Fruit fly (Drosophila melanogaster): ENCODE results near the gene CG13473.

CG13473 gene

dm6 chr3L:14755046-14755643 lies 26.6 kb downstream of the CG13473 start (continued):
- no peak for TF ChIP-seq pfk (GFP tag; optimal IDR thresholded peaks at IDR 0.05)
- TF ChIP-seq Side (GFP tag; optimal IDR thresholded peaks at IDR 0.05), result no peak
- no peak for TF ChIP-seq Oaz (GFP tag; IDR thresholded peaks at IDR 0.05)
- TF ChIP-seq HLHmδ (GFP tag; optimal IDR thresholded peaks at IDR 0.05), result peak; percentile 11
- TF ChIP-seq D19A (tag; optimal IDR thresholded peaks at IDR 0.05), result no peak
- TF ChIP-seq esg (GFP tag; conservative IDR thresholded peaks at IDR 0.05), result no peak
- peak; percentile 78 for TF ChIP-seq CG1832 (GFP tag; optimal IDR thresholded peaks at IDR 0.05)
- TF ChIP-seq HmgZ (tag; optimal IDR thresholded peaks at IDR 0.05), result no peak
- TF ChIP-seq CG4424 (GFP tag; optimal IDR thresholded peaks at IDR 0.05), result no peak
- TF ChIP-seq CG33557 (GFP tag; optimal IDR thresholded peaks at IDR 0.05), result no peak
- TF ChIP-seq HHEX (GFP tag; optimal IDR thresholded peaks at IDR 0.05), result no peak
- TF ChIP-seq pum (GFP tag; optimal IDR thresholded peaks at IDR 0.05), result no peak
- TF ChIP-seq fd102C (GFP tag; optimal IDR thresholded peaks at IDR 0.05), result no peak
- no peak for TF ChIP-seq exex (tag; optimal IDR thresholded peaks at IDR 0.05)
- no peak for TF ChIP-seq CG2889 (GFP tag; IDR thresholded peaks at IDR 0.05)
- no peak for TF ChIP-seq CG31388 (GFP tag; optimal IDR thresholded peaks at IDR 0.05)
- peak; percentile 24 for TF ChIP-seq corto (GFP tag; optimal IDR thresholded peaks at IDR 0.05)
- peak; percentile 66 for TF ChIP-seq sd (tag; optimal IDR thresholded peaks at IDR 0.05)
- TF ChIP-seq Lim3 (GFP tag; IDR thresholded peaks at IDR 0.05), result no peak
- no peak for TF ChIP-seq Neu2 (GFP tag; optimal IDR thresholded peaks at IDR 0.05; ENCODE audit: borderline replicate concordance)
- TF ChIP-seq CG6683 (GFP tag; optimal IDR thresholded peaks at IDR 0.05), result no peak
- TF ChIP-seq emc (GFP tag; optimal IDR thresholded peaks at IDR 0.05), result no peak
- no peak for TF ChIP-seq Spps (tag; optimal IDR thresholded peaks at IDR 0.05)
- no peak for TF ChIP-seq Sox100B (GFP tag; optimal IDR thresholded peaks at IDR 0.05)
- peak; percentile 92 for TF ChIP-seq nom (GFP tag; optimal IDR thresholded peaks at IDR 0.05)
- no peak for TF ChIP-seq Atf3 (GFP tag; optimal IDR thresholded peaks at IDR 0.05)
- no peak for TF ChIP-seq Rfx (GFP tag; IDR thresholded peaks at IDR 0.05)
- TF ChIP-seq CG11247 (GFP tag; IDR thresholded peaks at IDR 0.05), result no peak
- TF ChIP-seq CG9817 (tag; optimal IDR thresholded peaks at IDR 0.05), result no peak
- no peak for TF ChIP-seq MTF-1 (GFP tag; optimal IDR thresholded peaks at IDR 0.05; ENCODE audit: borderline replicate concordance)
- peak; percentile 36 for TF ChIP-seq Max (GFP tag; optimal IDR thresholded peaks at IDR 0.05)
- no peak for TF ChIP-seq CG4707 (GFP tag; optimal IDR thresholded peaks at IDR 0.05)
- TF ChIP-seq CG8478 (optimal IDR thresholded peaks at IDR 0.05), result no peak
- no peak for TF ChIP-seq sisA (GFP tag; IDR thresholded peaks at IDR 0.05)
- no peak for TF ChIP-seq CG5953 (GFP tag; IDR thresholded peaks at IDR 0.05)
- no peak for TF ChIP-seq CG9876 (GFP tag; optimal IDR thresholded peaks at IDR 0.05)
- peak; percentile 58 for TF ChIP-seq dm (GFP tag; optimal IDR thresholded peaks at IDR 0.05)
- peak; percentile 56; the same call in 1 of the 3 replicates for TF ChIP-seq so (GFP tag; IDR thresholded peaks at IDR 0.05)
- TF ChIP-seq phol (tag; optimal IDR thresholded peaks at IDR 0.05), result no peak
- no peak for TF ChIP-seq Hmx (GFP tag; optimal IDR thresholded peaks at IDR 0.05)
- TF ChIP-seq CG34422 (GFP tag; IDR thresholded peaks at IDR 0.05), result peak; percentile 60; the same call in 1 of the 3 replicates
- no peak for TF ChIP-seq pho (GFP tag; optimal IDR thresholded peaks at IDR 0.05)
- TF ChIP-seq hbn (GFP tag; IDR thresholded peaks at IDR 0.05; ENCODE audit: partially characterized antibody), result no peak; the same call in 1 of the 2 replicates
- peak; percentile 90 for TF ChIP-seq crol (GFP tag; IDR thresholded peaks at IDR 0.05)
- peak; percentile 35; the same call in 1 of the 2 replicates for TF ChIP-seq E2f1 (GFP tag; IDR thresholded peaks at IDR 0.05)
- TF ChIP-seq luna (GFP tag; optimal IDR thresholded peaks at IDR 0.05), result no peak
- TF ChIP-seq onecut (GFP tag; IDR thresholded peaks at IDR 0.05), result peak; percentile 99
- TF ChIP-seq vvl (GFP tag; IDR thresholded peaks at IDR 0.05), result peak; percentile 39; the same call in 1 of the 2 replicates
- no peak; the same call in 1 of the 2 replicates for TF ChIP-seq CG42726 (GFP tag; IDR thresholded peaks at IDR 0.05; ENCODE audit: partially characterized antibody)
- TF ChIP-seq CG17359 (tag; optimal IDR thresholded peaks at IDR 0.05), result peak; percentile 61
- peak; percentile 36; the same call in 1 of the 2 replicates for TF ChIP-seq rib (GFP tag; IDR thresholded peaks at IDR 0.05)
